Fruit fly (Drosophila melanogaster): ENCODE results near the gene GC.
A peak's percentile ranks its signal among the peaks of the same experiment; 100 is the strongest.

GC gene

DNA sequence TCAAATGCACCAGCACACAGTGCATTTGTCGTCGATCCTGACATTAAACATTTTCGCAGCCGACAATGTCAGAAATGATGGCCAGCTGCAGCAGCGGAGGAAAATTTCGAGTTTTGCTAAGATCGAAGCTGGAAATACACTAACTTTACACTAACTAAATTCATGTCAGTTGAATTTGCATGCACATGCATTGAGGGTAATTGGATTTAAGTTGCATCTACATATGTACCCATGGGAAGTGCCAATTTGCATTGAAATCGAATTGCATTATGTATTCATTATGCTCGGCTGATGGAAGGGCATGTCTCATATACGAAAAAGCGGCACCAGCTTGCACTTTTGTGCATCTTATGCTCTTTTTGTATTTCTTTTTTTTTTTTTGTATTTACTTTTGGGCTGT lies 44.3 kb downstream of the GC start:
- peak; percentile 79 for TF ChIP-seq CG17806 (tag; optimal IDR thresholded peaks at IDR 0.05)
- TF ChIP-seq CG10348 (GFP tag; IDR thresholded peaks at IDR 0.05): peak; percentile 82
- TF ChIP-seq CG34367 (tag; optimal IDR thresholded peaks at IDR 0.05): peak; percentile 30
- TF ChIP-seq CG8159 (tag; optimal IDR thresholded peaks at IDR 0.05): peak; percentile 83
- TF ChIP-seq rn (GFP tag; IDR thresholded peaks at IDR 0.05): peak; percentile 93
- peak; percentile 87 for TF ChIP-seq CG14655 (GFP tag; optimal IDR thresholded peaks at IDR 0.05)
- TF ChIP-seq Pif1A (GFP tag; optimal IDR thresholded peaks at IDR 0.05): peak; percentile 90
- TF ChIP-seq CG13204 (GFP tag; optimal IDR thresholded peaks at IDR 0.05): no peak
- TF ChIP-seq D1 (tag; optimal IDR thresholded peaks at IDR 0.05): no peak
- peak; percentile 88 for TF ChIP-seq CG12605 (GFP tag; IDR thresholded peaks at IDR 0.05)
- TF ChIP-seq CG4496 (GFP tag; IDR thresholded peaks at IDR 0.05): peak; percentile 96
- peak; percentile 97 for TF ChIP-seq fd96Ca (GFP tag; IDR thresholded peaks at IDR 0.05)
- peak; percentile 71 for TF ChIP-seq CG9948 (tag; optimal IDR thresholded peaks at IDR 0.05)
- peak; percentile 67 for TF ChIP-seq gl (tag; optimal IDR thresholded peaks at IDR 0.05)
- TF ChIP-seq Pif1B (GFP tag; optimal IDR thresholded peaks at IDR 0.05): peak; percentile 84
- TF ChIP-seq Snoo (tag; optimal IDR thresholded peaks at IDR 0.05): peak; percentile 90
- peak; percentile 62 for TF ChIP-seq CG15710 (tag; optimal IDR thresholded peaks at IDR 0.05)
- TF ChIP-seq CG32121 (GFP tag; IDR thresholded peaks at IDR 0.05): peak; percentile 95
- no peak for TF ChIP-seq EcR (GFP tag; optimal IDR thresholded peaks at IDR 0.05)
- TF ChIP-seq CG8301 (tag; optimal IDR thresholded peaks at IDR 0.05): peak; percentile 86
- TF ChIP-seq Ets98B (GFP tag; IDR thresholded peaks at IDR 0.05): peak; percentile 97

DNA sequence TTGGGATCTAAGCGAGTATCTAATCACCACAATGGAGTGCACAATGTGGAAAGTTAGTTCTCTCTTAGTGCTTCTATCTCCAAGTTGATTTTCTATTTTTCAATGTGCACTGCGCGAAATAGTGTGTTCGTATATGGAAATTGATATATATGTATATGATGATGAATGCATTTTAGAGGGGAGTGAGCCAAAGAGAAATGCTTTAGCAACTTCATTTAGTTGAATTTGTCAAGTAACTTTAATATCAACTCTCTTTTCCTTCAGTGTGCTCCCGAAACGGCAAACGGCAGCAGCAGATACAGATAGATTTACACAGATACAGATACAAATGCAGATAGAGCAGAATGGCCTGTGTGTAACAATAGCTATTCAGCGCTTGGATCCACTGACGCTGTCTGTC lies 45.1 kb downstream of the GC start:
- TF ChIP-seq CG12605 (GFP tag; IDR thresholded peaks at IDR 0.05) (peak; percentile 85), CG8301 (tag; optimal IDR thresholded peaks at IDR 0.05) (peak; percentile 83), D1 (tag; optimal IDR thresholded peaks at IDR 0.05) (no peak), CG34367 (tag; optimal IDR thresholded peaks at IDR 0.05) (no peak), Pif1A (GFP tag; optimal IDR thresholded peaks at IDR 0.05) (peak; percentile 84), CG10348 (GFP tag; IDR thresholded peaks at IDR 0.05) (peak; percentile 39; the same call in 1 of the 2 replicates), fd96Ca (GFP tag; IDR thresholded peaks at IDR 0.05) (peak; percentile 90), Ets98B (GFP tag; IDR thresholded peaks at IDR 0.05) (peak; percentile 92), Pif1B (GFP tag; optimal IDR thresholded peaks at IDR 0.05) (peak; percentile 53), CG4496 (GFP tag; IDR thresholded peaks at IDR 0.05) (peak; percentile 89), CG32121 (GFP tag; IDR thresholded peaks at IDR 0.05) (peak; percentile 71; the same call in 1 of the 2 replicates), rn (GFP tag; IDR thresholded peaks at IDR 0.05) (peak; percentile 49; the same call in 1 of the 2 replicates), CG8159 (tag; optimal IDR thresholded peaks at IDR 0.05) (no peak), CG9948 (tag; optimal IDR thresholded peaks at IDR 0.05) (peak; percentile 28), CG14655 (GFP tag; optimal IDR thresholded peaks at IDR 0.05) (peak; percentile 54), CG13204 (GFP tag; optimal IDR thresholded peaks at IDR 0.05) (no peak)

DNA sequence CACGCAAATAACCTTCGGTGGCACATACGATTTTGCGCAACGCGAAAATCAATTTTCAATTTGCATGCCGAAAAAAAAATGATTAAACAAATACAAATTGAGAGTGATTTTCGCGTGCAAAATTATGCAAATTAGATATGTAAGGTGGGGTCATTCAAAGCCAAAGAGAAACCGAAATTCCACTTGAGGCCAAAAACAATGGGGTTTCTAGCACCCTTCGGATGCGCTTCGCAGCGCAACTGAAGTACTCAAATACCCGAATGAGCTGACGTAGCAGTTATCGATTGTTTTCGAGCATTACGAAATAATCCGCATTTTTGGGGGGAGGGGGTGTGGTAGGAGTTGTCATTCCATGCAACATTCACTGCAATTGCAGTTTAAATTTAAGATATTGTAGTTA lies 48.3 kb downstream of the GC start:
- TF ChIP-seq CG10348 (GFP tag; IDR thresholded peaks at IDR 0.05) (no peak), rn (GFP tag; IDR thresholded peaks at IDR 0.05) (no peak), CG9948 (tag; optimal IDR thresholded peaks at IDR 0.05) (no peak), CG14655 (GFP tag; optimal IDR thresholded peaks at IDR 0.05) (no peak), CG32121 (GFP tag; IDR thresholded peaks at IDR 0.05) (no peak), Pif1B (GFP tag; optimal IDR thresholded peaks at IDR 0.05) (no peak), D1 (tag; optimal IDR thresholded peaks at IDR 0.05) (no peak), CG15710 (tag; optimal IDR thresholded peaks at IDR 0.05) (no peak), Ets98B (GFP tag; IDR thresholded peaks at IDR 0.05) (no peak), EcR (GFP tag; optimal IDR thresholded peaks at IDR 0.05) (no peak), CG17806 (tag; optimal IDR thresholded peaks at IDR 0.05) (no peak), CG34367 (tag; optimal IDR thresholded peaks at IDR 0.05) (no peak), CG12605 (GFP tag; IDR thresholded peaks at IDR 0.05) (no peak), CG8301 (tag; optimal IDR thresholded peaks at IDR 0.05) (no peak), Snoo (tag; optimal IDR thresholded peaks at IDR 0.05) (no peak), fd96Ca (GFP tag; IDR thresholded peaks at IDR 0.05) (no peak), CG8159 (tag; optimal IDR thresholded peaks at IDR 0.05) (no peak), CG13204 (GFP tag; optimal IDR thresholded peaks at IDR 0.05) (no peak)

DNA sequence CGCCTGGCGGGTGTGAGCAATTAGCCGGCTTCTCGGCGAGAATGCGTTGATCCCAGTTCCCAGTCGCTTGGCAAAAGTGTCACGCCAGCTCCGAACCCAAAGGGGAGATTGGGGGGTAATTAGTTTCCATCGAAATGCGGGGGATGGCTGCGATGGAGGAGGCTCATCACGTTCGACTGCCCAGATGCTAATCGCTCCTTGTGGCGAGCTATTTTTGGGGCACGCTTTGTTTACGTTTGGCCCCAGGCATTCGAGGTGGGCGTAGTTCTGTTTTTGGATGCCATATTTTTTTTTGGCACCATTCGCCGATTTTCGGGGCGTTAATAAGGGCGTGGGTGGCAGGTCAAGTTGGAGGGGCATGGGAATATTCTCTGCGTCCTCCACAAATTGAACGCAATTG lies 48.9 kb downstream of the GC start:
- TF ChIP-seq CG17806 (tag; optimal IDR thresholded peaks at IDR 0.05): no peak
- 0 out of 2 replicates have a peak, but pooled peaks have one; percentile 13 for TF ChIP-seq CG32121 (GFP tag; IDR thresholded peaks at IDR 0.05)

DNA sequence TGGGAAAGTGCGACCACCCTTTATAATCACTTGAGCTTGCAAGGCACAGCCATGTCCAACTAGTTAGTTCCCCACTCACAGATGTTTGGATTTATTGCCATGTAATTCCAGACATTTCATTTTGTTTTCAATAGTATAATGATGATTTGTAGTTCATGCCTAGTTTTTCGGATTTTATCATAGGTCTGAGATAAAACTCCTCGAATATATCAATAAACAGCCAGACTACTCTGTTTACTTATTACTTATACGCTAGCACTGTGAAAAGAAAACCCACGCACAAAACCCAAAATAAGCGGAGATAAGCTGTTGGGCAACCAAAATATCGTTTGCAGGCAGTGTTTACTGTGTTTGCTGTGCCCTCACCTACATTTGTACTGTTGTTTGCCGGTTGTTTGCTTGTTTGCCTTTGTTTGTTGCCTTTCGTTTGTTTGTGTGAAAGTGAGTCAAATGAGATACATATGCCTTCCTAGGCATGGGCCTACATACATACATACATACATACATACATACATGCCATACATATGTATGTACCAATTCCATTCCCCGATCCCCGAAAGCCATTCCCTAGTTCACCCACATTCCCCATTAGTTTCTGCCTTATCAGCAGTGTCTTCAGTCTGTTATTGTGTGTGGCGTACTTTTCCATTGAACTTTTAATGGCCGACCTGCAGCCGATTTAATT lies 49.8 kb downstream of the GC start:
- TF ChIP-seq CG17806 (tag; optimal IDR thresholded peaks at IDR 0.05) (peak; percentile 36), CG14655 (GFP tag; optimal IDR thresholded peaks at IDR 0.05) (peak; percentile 51), CG10348 (GFP tag; IDR thresholded peaks at IDR 0.05) (no peak), CG4496 (GFP tag; IDR thresholded peaks at IDR 0.05) (no peak), CG32121 (GFP tag; IDR thresholded peaks at IDR 0.05) (peak; percentile 38), CG9948 (tag; optimal IDR thresholded peaks at IDR 0.05) (peak; percentile 33), fd96Ca (GFP tag; IDR thresholded peaks at IDR 0.05) (no peak), Snoo (tag; optimal IDR thresholded peaks at IDR 0.05) (no peak), CG13204 (GFP tag; optimal IDR thresholded peaks at IDR 0.05) (no peak), rn (GFP tag; IDR thresholded peaks at IDR 0.05) (no peak), CG15710 (tag; optimal IDR thresholded peaks at IDR 0.05) (peak; percentile 38), CG8301 (tag; optimal IDR thresholded peaks at IDR 0.05) (peak; percentile 36), CG8159 (tag; optimal IDR thresholded peaks at IDR 0.05) (peak; percentile 36), gl (tag; optimal IDR thresholded peaks at IDR 0.05) (no peak), CG34367 (tag; optimal IDR thresholded peaks at IDR 0.05) (peak; percentile 7), CG12605 (GFP tag; IDR thresholded peaks at IDR 0.05) (no peak), Pif1A (GFP tag; optimal IDR thresholded peaks at IDR 0.05) (no peak), Pif1B (GFP tag; optimal IDR thresholded peaks at IDR 0.05) (no peak), Ets98B (GFP tag; IDR thresholded peaks at IDR 0.05) (peak; percentile 41), D1 (tag; optimal IDR thresholded peaks at IDR 0.05) (no peak), EcR (GFP tag; optimal IDR thresholded peaks at IDR 0.05) (peak; percentile 69)

Measured in whole organism, pupa.